Worm (Caenorhabditis elegans) whole organism, L4 larva: ENCODE data around the gene nas-11.

Experiments
- F49E8.2 ChIP-seq: sonication (generic microtip); optimal IDR thresholded peaks from 2 replicates; lab custom pipeline; 2016; ENCODE audit warnings: missing compliant biosample characterization, mild to moderate bottlenecking, missing genetic modification characterization, borderline replicate concordance
- T20F7.1 ChIP-seq: fragments of 200-800 bp; sonication (Bioruptor generic); optimal IDR thresholded peaks from 2 replicates; lab custom pipeline; 2018; ENCODE audit warnings: mild to moderate bottlenecking, missing genetic modification characterization, missing compliant biosample characterization
- T26A8.4 ChIP-seq: fragments of 200-800 bp; sonication (Bioruptor generic); IDR thresholded peaks from 2 replicates; pipeline ENCODE4 v1.3.6; 2022; ENCODE audit warnings: missing genetic modification characterization, missing compliant biosample characterization
- Y105C5A.15 ChIP-seq: fragments of 200-800 bp; sonication (Bioruptor generic); IDR thresholded peaks from 2 replicates; pipeline ENCODE4 v1.3.6; 2022; ENCODE audit warnings: missing genetic modification characterization, missing compliant biosample characterization
- Y48G9A.11 ChIP-seq: fragments of 200-800 bp; sonication (Bioruptor generic); IDR thresholded peaks from 2 replicates; pipeline ENCODE4 v1.3.6; 2022; ENCODE audit warnings: missing genetic modification reagents, missing genetic modification characterization, missing compliant biosample characterization
- Y75B8A.6 ChIP-seq: fragments of 200-800 bp; sonication (Bioruptor generic); IDR thresholded peaks from 2 replicates; pipeline ENCODE4 v1.3.6; 2022; ENCODE audit warnings: missing genetic modification reagents, missing genetic modification characterization, missing compliant biosample characterization
- aha-1 ChIP-seq: fragments of 150-350 bp; peaks from one replicate; lab custom pipeline; 2014; ENCODE audit warnings: missing biosample characterization, missing genetic modification characterization
- ama-1 ChIP-seq: fragments of 150-350 bp; optimal IDR thresholded peaks from 2 replicates; lab custom pipeline; 2014; ENCODE audit warnings: inconsistent platforms, mixed read lengths
- arid-1 ChIP-seq: fragments of 200-800 bp; sonication (Bioruptor generic); conservative IDR thresholded peaks from 2 replicates; pipeline ENCODE4 v1.3.6; 2022; ENCODE audit warnings: missing genetic modification reagents, missing genetic modification characterization, missing compliant biosample characterization
- ceh-20 ChIP-seq: fragments of 200-800 bp; sonication (Bioruptor generic); IDR thresholded peaks from 2 replicates; pipeline ENCODE4 v1.3.6; 2022; ENCODE audit warnings: missing genetic modification reagents, missing genetic modification characterization, missing compliant biosample characterization
- ceh-28 ChIP-seq: fragments of 150-350 bp; optimal IDR thresholded peaks from 2 replicates; lab custom pipeline; 2014; ENCODE audit warnings: missing biosample characterization, missing genetic modification reagents, missing genetic modification characterization
- ceh-82 ChIP-seq: sonication (generic microtip); optimal IDR thresholded peaks from 2 replicates; lab custom pipeline; 2017; ENCODE audit warnings: missing biosample characterization, missing genetic modification characterization
- ctbp-1 ChIP-seq: fragments of 200-800 bp; sonication (Bioruptor generic); IDR thresholded peaks from 2 replicates; pipeline ENCODE4 v1.3.6; 2022; ENCODE audit warnings: missing genetic modification reagents, missing genetic modification characterization, missing compliant biosample characterization
- daf-16 ChIP-seq, 3 experiments: sonication (generic microtip); optimal IDR thresholded peaks; 2 replicates each; lab custom pipeline; 2016 to 2017; ENCODE audit warnings: missing genetic modification characterization in 3 of 3, missing genetic modification reagents in 3 of 3, mild to moderate bottlenecking in 2 of 3, missing compliant biosample characterization in 2 of 3, missing biosample characterization in 1 of 3, moderate library complexity in 1 of 3
- dmd-6 ChIP-seq: fragments of 200-800 bp; sonication (Bioruptor generic); IDR thresholded peaks from 2 replicates; pipeline ENCODE4 v1.3.6; 2022; ENCODE audit warnings: missing genetic modification reagents, missing genetic modification characterization, missing compliant biosample characterization
- dmd-8 ChIP-seq: fragments of 200-800 bp; sonication (Bioruptor generic); IDR thresholded peaks from 2 replicates; pipeline ENCODE4 v1.3.6; 2022; ENCODE audit warnings: missing genetic modification characterization, missing compliant biosample characterization
- dve-1 ChIP-seq: sonication (generic microtip); optimal IDR thresholded peaks from 2 replicates; lab custom pipeline; 2017; ENCODE audit warnings: antibody characterized with exemption, mild to moderate bottlenecking, missing genetic modification characterization, missing compliant biosample characterization; ENCODE audit not compliant: insufficient read depth
- hif-1 ChIP-seq, 2 experiments: sonication (generic microtip); optimal IDR thresholded peaks; 2 replicates each; lab custom pipeline; 2016 to 2017; ENCODE audit warnings: missing compliant biosample characterization in 2 of 2, missing genetic modification characterization in 2 of 2, missing genetic modification reagents in 2 of 2, missing genotype in 2 of 2, mild to moderate bottlenecking in 1 of 2
- hlh-11 ChIP-seq: fragments of 200-800 bp; sonication (Bioruptor generic); optimal IDR thresholded peaks from 2 replicates; lab custom pipeline; 2018; ENCODE audit warnings: mild to moderate bottlenecking, missing genetic modification characterization, missing compliant biosample characterization
- hlh-30 ChIP-seq: sonication (generic microtip); optimal IDR thresholded peaks from 2 replicates; lab custom pipeline; 2017; ENCODE audit warnings: antibody characterized with exemption, mild to moderate bottlenecking, missing genetic modification characterization, missing compliant biosample characterization; ENCODE audit not compliant: insufficient read depth
- lim-7 ChIP-seq: fragments of 200-800 bp; sonication (Bioruptor generic); IDR thresholded peaks from 2 replicates; pipeline ENCODE4 v1.3.6; 2022; ENCODE audit warnings: missing genetic modification characterization, missing compliant biosample characterization
- lin-1 ChIP-seq: fragments of 200-800 bp; sonication (Bioruptor generic); IDR thresholded peaks from 2 replicates; pipeline ENCODE4 v1.3.6; 2022; ENCODE audit warnings: missing genetic modification reagents, missing genetic modification characterization, missing compliant biosample characterization
- lin-13 ChIP-seq: fragments of 150-350 bp; optimal IDR thresholded peaks from 2 replicates; lab custom pipeline; 2014; ENCODE audit warnings: missing biosample characterization, missing genetic modification reagents, missing genetic modification characterization
- lsy-2 ChIP-seq, 2 experiments: fragments of 150-350 bp in 1 of 2; sonication (generic microtip) in 1 of 2; optimal IDR thresholded peaks; 2 replicates each; lab custom pipeline; 2014 to 2017; ENCODE audit warnings: missing biosample characterization in 2 of 2, missing genetic modification characterization in 2 of 2
- mdl-1 ChIP-seq, 2 experiments: fragments of 150-350 bp in 1 of 2; sonication (generic microtip) in 1 of 2; optimal IDR thresholded peaks; 2 replicates each; lab custom pipeline; 2014 to 2017; ENCODE audit warnings: missing biosample characterization in 2 of 2, missing genetic modification characterization in 2 of 2
- mdt-29 ChIP-seq: fragments of 200-800 bp; sonication (Bioruptor generic); IDR thresholded peaks from 2 replicates; pipeline ENCODE4 v1.3.6; 2022; ENCODE audit warnings: missing genetic modification reagents, missing genetic modification characterization, missing compliant biosample characterization
- mxl-2 ChIP-seq: fragments of 200-800 bp; sonication (Bioruptor generic); conservative IDR thresholded peaks from 2 replicates; pipeline ENCODE4 v1.3.6; 2022; ENCODE audit warnings: missing genetic modification reagents, missing genetic modification characterization, missing compliant biosample characterization
- nhr-102 ChIP-seq: sonication (generic microtip); optimal IDR thresholded peaks from 2 replicates; lab custom pipeline; 2016; ENCODE audit warnings: mild to moderate bottlenecking, missing genetic modification characterization, moderate library complexity, missing compliant biosample characterization
- nhr-11 ChIP-seq: fragments of 150-350 bp; optimal IDR thresholded peaks from 2 replicates; lab custom pipeline; 2014; ENCODE audit warnings: missing biosample characterization, missing genetic modification characterization
- nhr-111 ChIP-seq: fragments of 200-800 bp; sonication (Bioruptor generic); optimal IDR thresholded peaks from 2 replicates; lab custom pipeline; 2018; ENCODE audit warnings: mild to moderate bottlenecking, missing genetic modification characterization, missing compliant biosample characterization
- nhr-25 ChIP-seq: sonication (generic microtip); optimal IDR thresholded peaks from 2 replicates; lab custom pipeline; 2017; ENCODE audit warnings: missing genetic modification characterization, mild to moderate bottlenecking, missing compliant biosample characterization, antibody characterized with exemption, moderate library complexity, borderline replicate concordance; ENCODE audit not compliant: insufficient read depth
- nhr-28 ChIP-seq: fragments of 150-350 bp; optimal IDR thresholded peaks from 2 replicates; lab custom pipeline; 2014; ENCODE audit warnings: missing biosample characterization, missing genetic modification characterization
- nhr-42 ChIP-seq: fragments of 200-800 bp; sonication (Bioruptor generic); IDR thresholded peaks from 2 replicates; pipeline ENCODE4 v1.3.6; 2022; ENCODE audit warnings: missing genetic modification characterization, missing compliant biosample characterization
- nhr-6 ChIP-seq: fragments of 150-350 bp; optimal IDR thresholded peaks from 2 replicates; lab custom pipeline; 2014; ENCODE audit warnings: missing biosample characterization, missing genetic modification characterization
- nhr-76 ChIP-seq: fragments of 150-350 bp; optimal IDR thresholded peaks from 2 replicates; lab custom pipeline; 2014; ENCODE audit warnings: missing biosample characterization, missing genetic modification characterization
- nhr-77 ChIP-seq: fragments of 150-350 bp; optimal IDR thresholded peaks from 2 replicates; lab custom pipeline; 2014; ENCODE audit warnings: missing biosample characterization, missing genetic modification characterization
- php-3 ChIP-seq: fragments of 200-800 bp; sonication (Bioruptor generic); IDR thresholded peaks from 2 replicates; pipeline ENCODE4 v1.3.6; 2022; ENCODE audit warnings: missing genetic modification reagents, missing genetic modification characterization, missing compliant biosample characterization
- rbr-2 ChIP-seq: sonication (generic microtip); optimal IDR thresholded peaks from 2 replicates; lab custom pipeline; 2016; ENCODE audit warnings: missing genotype, missing genetic modification characterization, missing compliant biosample characterization
- saeg-2 ChIP-seq: fragments of 200-800 bp; sonication (Bioruptor generic); IDR thresholded peaks from 2 replicates; pipeline ENCODE4 v1.3.6; 2022; ENCODE audit warnings: missing genetic modification reagents, missing genetic modification characterization, missing compliant biosample characterization
- set-16 ChIP-seq: fragments of 200-800 bp; sonication (Bioruptor generic); IDR thresholded peaks from 2 replicates; pipeline ENCODE4 v1.3.6; 2022; ENCODE audit warnings: missing genetic modification reagents, missing genetic modification characterization, missing compliant biosample characterization
- tra-1 ChIP-seq: fragments of 200-800 bp; sonication (Bioruptor generic); IDR thresholded peaks from 2 replicates; pipeline ENCODE4 v1.3.6; 2022; ENCODE audit warnings: missing genetic modification reagents, missing genetic modification characterization, missing compliant biosample characterization
- unc-62 ChIP-seq, 3 experiments: fragments of 150-350 bp in 1 of 3; sonication (generic microtip); optimal IDR thresholded peaks in 2 of 3; peaks in 1 of 3; 1 replicate in 1 of 3; 2 replicates in 2 of 3; lab custom pipeline; 2014 to 2017; ENCODE audit warnings: missing biosample characterization in 3 of 3, missing genetic modification characterization in 3 of 3, missing genetic modification reagents in 3 of 3, missing genotype in 1 of 3
- zfp-2 ChIP-seq: sonication (generic microtip); optimal IDR thresholded peaks from 2 replicates; lab custom pipeline; 2016; ENCODE audit warnings: mild to moderate bottlenecking, missing genetic modification characterization, missing compliant biosample characterization
- zfp-3 ChIP-seq: fragments of 200-800 bp; sonication (Bioruptor generic); conservative IDR thresholded peaks from 2 replicates; pipeline ENCODE4 v1.3.6; 2022; ENCODE audit warnings: missing genetic modification reagents, missing genetic modification characterization, missing compliant biosample characterization
- ztf-7 ChIP-seq: fragments of 150-350 bp; optimal IDR thresholded peaks from 2 replicates; lab custom pipeline; 2014; ENCODE audit warnings: missing biosample characterization, missing genetic modification characterization

Gene nas-11

ce11 chrX:6740983-6741365 is 27.6 kb downstream of the nas-11 start (continued):
- TF ChIP-seq Y75B8A.6, result no peak

ce11 chrX:6741532-6741931 is 28.2 kb downstream of the nas-11 start:
- TF ChIP-seq lin-1 (GFP tag; lab: Robert Waterston, UW) (no peak; the same call in 1 of the 2 replicates), mdl-1 (tag; optimal IDR thresholded peaks at IDR 0.05; lab: Kevin White, UChicago) (peak in 1 of 2 experiments; percentile 70), nhr-6 (tag; lab: Kevin White, UChicago) (no peak), daf-16 (GFP tag; optimal IDR thresholded peaks at IDR 0.05; lab: Kevin White, UChicago) (no peak), daf-16 (tag; optimal IDR thresholded peaks at IDR 0.05; lab: Kevin White, UChicago) (peak; percentile 45), F49E8.2 (no peak), nhr-25 (tag; lab: Kevin White, UChicago) (peak; percentile 43), lin-13 (GFP tag; lab: Kevin White, UChicago) (peak; percentile 2), ceh-20 (GFP tag; lab: Robert Waterston, UW) (peak; percentile 34), mxl-2 (GFP tag; lab: Robert Waterston, UW) (peak; percentile 96), aha-1 (tag; lab: Kevin White, UChicago) (peak; percentile 89), ceh-28 (no peak), lim-7 (GFP tag; lab: Robert Waterston, UW) (no peak), hlh-30 (peak; percentile 92), nhr-76 (tag; lab: Kevin White, UChicago) (no peak), ctbp-1 (GFP tag; lab: Robert Waterston, UW) (no peak), hlh-11 (tag; lab: Kevin White, UChicago) (no peak), php-3 (GFP tag; lab: Robert Waterston, UW) (peak; percentile 68; the same call in 1 of the 2 replicates), nhr-77 (tag; lab: Kevin White, UChicago) (peak; percentile 36), hif-1 (tag; optimal IDR thresholded peaks at IDR 0.05; lab: Kevin White, UChicago) (no peak), dmd-6 (GFP tag; lab: Robert Waterston, UW) (peak; percentile 96), dve-1 (tag; lab: Kevin White, UChicago) (peak; percentile 75), lsy-2 (tag; optimal IDR thresholded peaks at IDR 0.05; lab: Kevin White, UChicago) (peak in 1 of 2 experiments; percentile 51), mdt-29 (peak; percentile 67), ceh-82 (tag; lab: Kevin White, UChicago) (no peak), nhr-28 (tag; lab: Kevin White, UChicago) (peak; percentile 57), unc-62 (GFP tag; optimal IDR thresholded peaks at IDR 0.05 in 1 of 2; lab: Kevin White, UChicago) (peak in 1 of 2 experiments; percentile 100), unc-62 (tag; optimal IDR thresholded peaks at IDR 0.05; lab: Kevin White, UChicago) (no peak), saeg-2 (0 out of 2 replicates have a peak, but pooled peaks have one; percentile 7), rbr-2 (tag; lab: Kevin White, UChicago) (no peak), nhr-111 (GFP tag; lab: Kevin White, UChicago) (no peak), tra-1 (GFP tag; lab: Robert Waterston, UW) (peak; percentile 69), zfp-3 (GFP tag; lab: Robert Waterston, UW) (peak; percentile 54; the same call in 1 of the 2 replicates)

ce11 chrX:6742011-6742683 is 28.8 kb downstream of the nas-11 start, which contains the start of gene mdl-1:
Gene mdl-1 (plus strand): TSS chrX:6742351.
- TF ChIP-seq T20F7.1 (GFP tag; lab: Kevin White, UChicago) (peak; percentile 21), nhr-102 (tag; lab: Kevin White, UChicago) (peak; percentile 89), ceh-28 (no peak), arid-1 (GFP tag; lab: Robert Waterston, UW) (peak; percentile 72), php-3 (GFP tag; lab: Robert Waterston, UW) (peak; percentile 64; the same call in 1 of the 2 replicates), ama-1 (lab: Kevin White, UChicago) (peak; percentile 96), set-16 (peak; percentile 98), Y105C5A.15 (GFP tag; lab: Robert Waterston, UW) (no peak), zfp-2 (tag; lab: Kevin White, UChicago) (no peak), nhr-11 (tag; lab: Kevin White, UChicago) (peak; percentile 92), nhr-76 (tag; lab: Kevin White, UChicago) (no peak), nhr-42 (peak; percentile 85), dmd-8 (GFP tag; lab: Robert Waterston, UW) (no peak), aha-1 (tag; lab: Kevin White, UChicago) (peak; percentile 100), Y48G9A.11 (no peak), mdl-1 (tag; optimal IDR thresholded peaks at IDR 0.05; lab: Kevin White, UChicago) (peak in 1 of 2 experiments; percentile 100), ztf-7 (tag; lab: Kevin White, UChicago) (peak; percentile 23), hif-1 (tag; optimal IDR thresholded peaks at IDR 0.05; lab: Kevin White, UChicago) (peak; percentile 37 to 95), nhr-28 (tag; lab: Kevin White, UChicago) (peak; percentile 78), T26A8.4 (GFP tag; lab: Robert Waterston, UW) (peak; percentile 87), mdt-29 (peak; percentile 90)
